Worm (Caenorhabditis elegans): ENCODE measurements around the gene nep-20.

DNA sequence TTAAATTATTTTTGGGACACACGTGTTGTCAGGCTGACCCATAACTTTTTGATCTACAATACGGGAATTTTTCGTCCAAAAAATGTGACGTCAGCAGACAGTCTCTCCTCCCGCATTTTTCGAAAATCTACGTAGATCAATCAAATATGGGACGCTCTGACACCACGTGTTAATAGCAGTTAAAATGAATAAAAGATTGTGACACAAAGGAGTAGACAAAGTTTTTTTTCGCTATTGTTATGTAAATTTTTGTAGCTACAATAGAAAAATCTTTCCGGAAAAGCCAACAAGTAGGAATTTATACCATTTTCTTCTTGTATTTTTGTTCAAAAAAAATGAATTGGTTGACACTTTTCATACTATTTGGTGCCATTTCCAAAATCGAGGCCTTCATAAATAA is 46.0 kb upstream of the nep-20 start, which contains the start of gene C16C8.27:
- no peak for TF ChIP-seq lin-13 (GFP tag; optimal IDR thresholded peaks at IDR 0.05)
- no peak for TF ChIP-seq nhr-12 (tag; optimal IDR thresholded peaks at IDR 0.05)
- TF ChIP-seq nhr-11 (tag; optimal IDR thresholded peaks at IDR 0.05), result no peak
- no peak for TF ChIP-seq snpc-4 (tag; optimal IDR thresholded peaks at IDR 0.05)
- TF ChIP-seq ztf-11 (tag; optimal IDR thresholded peaks at IDR 0.05), result no peak
- no peak for TF ChIP-seq ZK546.5 (tag; optimal IDR thresholded peaks at IDR 0.05)
- no peak for TF ChIP-seq fos-1 (tag; optimal IDR thresholded peaks at IDR 0.05)
